Fruit fly (Drosophila melanogaster): ENCODE data around the gene Mrp4.

The Mrp4 gene

DNA sequence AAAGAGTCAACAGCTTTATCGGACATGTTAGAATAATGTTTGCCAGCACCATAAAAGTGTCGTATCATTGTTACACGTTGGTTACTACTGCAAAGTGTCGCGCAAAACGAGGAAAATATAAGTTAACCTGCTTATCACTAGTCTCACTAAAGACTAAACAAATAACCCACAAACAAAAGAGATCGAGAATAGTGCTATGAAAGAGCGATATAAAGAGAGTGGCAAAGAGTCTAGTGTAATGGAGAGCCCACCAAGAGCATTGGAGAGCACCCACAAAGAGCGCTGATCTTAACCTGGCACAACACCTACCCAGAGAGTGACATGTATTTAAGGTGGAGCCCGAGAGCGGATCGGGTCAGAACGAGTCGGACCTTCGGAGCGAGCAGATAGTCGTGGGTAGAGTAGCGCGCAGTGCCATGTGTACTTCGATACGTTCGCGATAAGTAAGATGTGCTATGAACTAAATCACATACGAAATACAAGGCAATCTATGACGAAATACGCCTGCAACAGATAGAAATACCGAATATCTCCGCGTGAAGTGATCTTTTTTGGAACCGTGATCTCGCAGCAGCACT lies at the start of gene Mrp4:
Mrp4 (plus strand) TSS at position 378 of the 578 bp plus-strand sequence.
- TF ChIP-seq psq (optimal IDR thresholded peaks at IDR 0.05) (no peak), Dll (optimal IDR thresholded peaks at IDR 0.05) (no peak), CG8478 (optimal IDR thresholded peaks at IDR 0.05) (no peak), pan (optimal IDR thresholded peaks at IDR 0.05) (no peak), EcR (GFP tag; optimal IDR thresholded peaks at IDR 0.05) (no peak), usp (GFP tag; optimal IDR thresholded peaks at IDR 0.05) (no peak)

dm6 chr3R:11531893-11532292 lies 37.2 kb upstream of the Mrp4 start:
- TF ChIP-seq EcR (GFP tag; optimal IDR thresholded peaks at IDR 0.05) (no peak), usp (GFP tag; optimal IDR thresholded peaks at IDR 0.05) (no peak)

dm6 chr3R:11542899-11543619 lies 26.0 kb upstream of the Mrp4 start, which contains the start of gene dpr4:
Gene dpr4, minus strand, starts transcription at chr3R:11542949.
- no peak for TF ChIP-seq usp (GFP tag; optimal IDR thresholded peaks at IDR 0.05)
- TF ChIP-seq EcR (GFP tag; optimal IDR thresholded peaks at IDR 0.05): no peak
- no peak for TF ChIP-seq psq (optimal IDR thresholded peaks at IDR 0.05)
- TF ChIP-seq CG8478 (optimal IDR thresholded peaks at IDR 0.05): no peak
- no peak for TF ChIP-seq pan (optimal IDR thresholded peaks at IDR 0.05)
- no peak for TF ChIP-seq Dll (optimal IDR thresholded peaks at IDR 0.05)

dm6 chr3R:11544150-11544549 lies 24.9 kb upstream of the Mrp4 start:
- no peak for TF ChIP-seq usp (GFP tag; optimal IDR thresholded peaks at IDR 0.05)
- TF ChIP-seq Dll (optimal IDR thresholded peaks at IDR 0.05): no peak
- TF ChIP-seq psq (optimal IDR thresholded peaks at IDR 0.05): no peak
- no peak for TF ChIP-seq EcR (GFP tag; optimal IDR thresholded peaks at IDR 0.05)
- TF ChIP-seq pan (optimal IDR thresholded peaks at IDR 0.05): no peak
- no peak for TF ChIP-seq CG8478 (optimal IDR thresholded peaks at IDR 0.05)

DNA sequence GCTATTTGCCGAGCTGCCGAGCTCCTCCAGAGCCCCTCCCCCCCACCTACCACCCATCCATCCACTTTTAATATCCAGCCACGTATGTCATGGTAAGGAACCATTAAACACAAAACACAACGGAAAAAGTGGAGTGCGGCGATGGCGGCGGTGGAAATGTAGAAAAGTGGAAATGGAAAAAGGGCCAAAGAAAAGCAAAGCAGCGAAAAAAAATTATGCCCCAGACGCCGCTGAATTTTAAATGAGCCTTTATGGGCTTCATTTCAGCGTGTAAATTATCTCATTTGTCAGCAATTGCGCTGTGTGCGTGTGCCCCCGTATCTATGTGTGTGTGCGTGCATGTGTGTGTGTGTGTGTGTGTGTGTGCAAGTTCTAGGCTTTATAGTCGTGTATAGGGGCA lies 18.0 kb upstream of the Mrp4 start:
- no peak for TF ChIP-seq usp (GFP tag; optimal IDR thresholded peaks at IDR 0.05)
- no peak for TF ChIP-seq EcR (GFP tag; optimal IDR thresholded peaks at IDR 0.05)
- no peak for TF ChIP-seq Dll (optimal IDR thresholded peaks at IDR 0.05)
- TF ChIP-seq CG8478 (optimal IDR thresholded peaks at IDR 0.05): no peak
- TF ChIP-seq pan (optimal IDR thresholded peaks at IDR 0.05): no peak
- no peak for TF ChIP-seq psq (optimal IDR thresholded peaks at IDR 0.05)

- no peak for TF ChIP-seq Dll (optimal IDR thresholded peaks at IDR 0.05)
- TF ChIP-seq pan (optimal IDR thresholded peaks at IDR 0.05): no peak
- TF ChIP-seq psq (optimal IDR thresholded peaks at IDR 0.05): no peak
- TF ChIP-seq CG8478 (optimal IDR thresholded peaks at IDR 0.05): no peak
- TF ChIP-seq usp (GFP tag; optimal IDR thresholded peaks at IDR 0.05): no peak
- TF ChIP-seq EcR (GFP tag; optimal IDR thresholded peaks at IDR 0.05): no peak
Observed at dm6 chr3R:11553845-11554244, 15.2 kb upstream of the Mrp4 start, which contains the start of gene CG14708. Gene CG14708, plus strand, starts transcription at chr3R:11554145.

dm6 chr3R:11554982-11555381 lies 14.1 kb upstream of the Mrp4 start:
- TF ChIP-seq CG8478 (optimal IDR thresholded peaks at IDR 0.05) (no peak), EcR (GFP tag; optimal IDR thresholded peaks at IDR 0.05) (no peak), usp (GFP tag; optimal IDR thresholded peaks at IDR 0.05) (no peak), Dll (optimal IDR thresholded peaks at IDR 0.05) (no peak), psq (optimal IDR thresholded peaks at IDR 0.05) (no peak), pan (optimal IDR thresholded peaks at IDR 0.05) (no peak)

dm6 chr3R:11557492-11557965 lies 11.5 kb upstream of the Mrp4 start, which contains the start of gene CG10898:
Gene CG10898, plus strand, starts transcription at chr3R:11557776.
- TF ChIP-seq EcR (GFP tag; optimal IDR thresholded peaks at IDR 0.05) (no peak), psq (optimal IDR thresholded peaks at IDR 0.05) (no peak), pan (optimal IDR thresholded peaks at IDR 0.05) (no peak), usp (GFP tag; optimal IDR thresholded peaks at IDR 0.05) (no peak), CG8478 (optimal IDR thresholded peaks at IDR 0.05) (no peak), Dll (optimal IDR thresholded peaks at IDR 0.05) (no peak)

dm6 chr3R:11561648-11562047 lies 7.4 kb upstream of the Mrp4 start:
- TF ChIP-seq CG8478 (optimal IDR thresholded peaks at IDR 0.05) (no peak), usp (GFP tag; optimal IDR thresholded peaks at IDR 0.05) (no peak), Dll (optimal IDR thresholded peaks at IDR 0.05) (no peak), pan (optimal IDR thresholded peaks at IDR 0.05) (no peak), psq (optimal IDR thresholded peaks at IDR 0.05) (no peak), EcR (GFP tag; optimal IDR thresholded peaks at IDR 0.05) (no peak)

dm6 chr3R:11562326-11563109 lies 6.5 kb upstream of the Mrp4 start:
- TF ChIP-seq Dll (optimal IDR thresholded peaks at IDR 0.05) (no peak), CG8478 (optimal IDR thresholded peaks at IDR 0.05) (peak; percentile 15)

dm6 chr3R:11563147-11563546 lies 5.9 kb upstream of the Mrp4 start:
- TF ChIP-seq pan (optimal IDR thresholded peaks at IDR 0.05): no peak
- no peak for TF ChIP-seq Dll (optimal IDR thresholded peaks at IDR 0.05)
- TF ChIP-seq EcR (GFP tag; optimal IDR thresholded peaks at IDR 0.05): no peak
- TF ChIP-seq CG8478 (optimal IDR thresholded peaks at IDR 0.05): no peak
- no peak for TF ChIP-seq usp (GFP tag; optimal IDR thresholded peaks at IDR 0.05)
- TF ChIP-seq psq (optimal IDR thresholded peaks at IDR 0.05): no peak
